Worm (Caenorhabditis elegans) whole organism, young adult: Measurements from ENCODE around the gene npp-9.
"Not testable (repeated sequence)": the region's sequence is repeated elsewhere in the genome, so short reads cannot be mapped to it uniquely, and the experiment has no call there.

Experiments used
- C06A6.2 ChIP-seq: fragments of 200-800 bp; sonication (Bioruptor generic); conservative IDR thresholded peaks from 2 replicates; pipeline ENCODE4 v1.3.6; 2022; ENCODE audit warnings: missing genetic modification characterization, missing compliant biosample characterization
- F23B12.7 ChIP-seq: sonication (generic microtip); optimal IDR thresholded peaks from 2 replicates; lab custom pipeline; 2017; ENCODE audit warnings: missing genetic modification characterization, mild to moderate bottlenecking, missing compliant biosample characterization, antibody characterized with exemption, moderate library complexity; ENCODE audit not compliant: insufficient read depth
- F37B4.10 ChIP-seq: fragments of 200-800 bp; sonication (Bioruptor generic); IDR thresholded peaks from 2 replicates; pipeline ENCODE4 v1.3.6; 2022; ENCODE audit warnings: missing genetic modification characterization, missing compliant biosample characterization
- Y53G8AR.9 ChIP-seq: fragments of 200-800 bp; sonication (Bioruptor generic); conservative IDR thresholded peaks from 2 replicates; pipeline ENCODE4 v1.3.6; 2022; ENCODE audit warnings: missing genetic modification reagents, missing genetic modification characterization, missing compliant biosample characterization
- aptf-2 ChIP-seq: fragments of 200-800 bp; sonication (Bioruptor generic); conservative IDR thresholded peaks from 2 replicates; pipeline ENCODE4 v1.3.6; 2022; ENCODE audit warnings: missing genetic modification reagents, missing genetic modification characterization, missing compliant biosample characterization
- attf-3 ChIP-seq: fragments of 200-800 bp; sonication (Bioruptor generic); conservative IDR thresholded peaks from 2 replicates; pipeline ENCODE4 v1.3.6; 2022; ENCODE audit warnings: missing genetic modification reagents, missing genetic modification characterization, missing compliant biosample characterization
- ceh-40 ChIP-seq: fragments of 200-800 bp; sonication (Bioruptor generic); IDR thresholded peaks from 2 replicates; pipeline ENCODE4 v1.3.6; 2022; ENCODE audit warnings: missing genetic modification characterization, missing compliant biosample characterization
- ceh-79 ChIP-seq: sonication (generic microtip); optimal IDR thresholded peaks from 2 replicates; lab custom pipeline; 2017; ENCODE audit warnings: mild to moderate bottlenecking, missing genetic modification characterization, missing compliant biosample characterization
- die-1 ChIP-seq: sonication (generic microtip); optimal IDR thresholded peaks from 2 replicates; lab custom pipeline; 2016; ENCODE audit warnings: missing genotype, mild to moderate bottlenecking, missing genetic modification characterization, missing compliant biosample characterization
- dox-1 ChIP-seq: fragments of 200-800 bp; sonication (Bioruptor generic); IDR thresholded peaks from 2 replicates; pipeline ENCODE4 v1.3.6; 2022; ENCODE audit warnings: missing genetic modification reagents, missing genetic modification characterization, missing compliant biosample characterization
- dpff-1 ChIP-seq: sonication (generic microtip); optimal IDR thresholded peaks from 2 replicates; lab custom pipeline; 2017; ENCODE audit warnings: mild to moderate bottlenecking, missing genetic modification characterization, missing compliant biosample characterization
- efl-1 ChIP-seq: fragments of 150-350 bp; optimal IDR thresholded peaks from 2 replicates; lab custom pipeline; 2014; ENCODE audit warnings: missing biosample characterization, missing genetic modification reagents, missing genetic modification characterization
- hlh-12 ChIP-seq: sonication (generic microtip); optimal IDR thresholded peaks from 2 replicates; lab custom pipeline; 2016; ENCODE audit warnings: missing genetic modification characterization, missing compliant biosample characterization
- hmg-1.2 ChIP-seq: fragments of 200-800 bp; sonication (Bioruptor generic); IDR thresholded peaks from 2 replicates; pipeline ENCODE4 v1.3.6; 2022; ENCODE audit warnings: missing genetic modification reagents, missing genetic modification characterization, missing compliant biosample characterization
- lin-26 ChIP-seq: fragments of 200-800 bp; sonication (Bioruptor generic); IDR thresholded peaks from 2 replicates; pipeline ENCODE4 v1.3.6; 2022; ENCODE audit warnings: missing genetic modification reagents, missing genetic modification characterization, missing compliant biosample characterization
- lin-40 ChIP-seq: sonication (generic microtip); optimal IDR thresholded peaks from 2 replicates; lab custom pipeline; 2016; ENCODE audit warnings: missing genetic modification characterization, mild to moderate bottlenecking, missing compliant biosample characterization, missing genotype, missing genetic modification reagents
- lir-1 ChIP-seq: fragments of 200-800 bp; sonication (Bioruptor generic); conservative IDR thresholded peaks from 2 replicates; pipeline ENCODE4 v1.3.6; 2022; ENCODE audit warnings: missing genetic modification reagents, missing genetic modification characterization, missing compliant biosample characterization
- nfya-2 ChIP-seq: fragments of 200-800 bp; sonication (Bioruptor generic); IDR thresholded peaks from 2 replicates; pipeline ENCODE4 v1.3.6; 2022; ENCODE audit warnings: missing genetic modification reagents, missing genetic modification characterization, missing compliant biosample characterization
- nhr-179 ChIP-seq: sonication (generic microtip); optimal IDR thresholded peaks from 2 replicates; lab custom pipeline; 2016; ENCODE audit warnings: mild to moderate bottlenecking, missing genetic modification characterization, missing compliant biosample characterization
- nhr-80 ChIP-seq: sonication (generic microtip); optimal IDR thresholded peaks from 2 replicates; lab custom pipeline; 2016; ENCODE audit warnings: missing genetic modification characterization, missing compliant biosample characterization
- nhr-90 ChIP-seq: sonication (generic microtip); optimal IDR thresholded peaks from 2 replicates; lab custom pipeline; 2016; ENCODE audit warnings: missing genotype, mild to moderate bottlenecking, missing genetic modification characterization, missing compliant biosample characterization
- pha-4 ChIP-seq: fragments of 150-350 bp; sonication (generic microtip); optimal IDR thresholded peaks from 2 replicates; lab custom pipeline; 2014; ENCODE audit warnings: missing biosample characterization, missing genetic modification reagents, missing genetic modification characterization
- rpc-1 ChIP-seq, 2 experiments: fragments of 150-350 bp in 1 of 2; sonication (generic microtip) in 1 of 2; optimal IDR thresholded peaks; 2 replicates each; lab custom pipeline; 2014 to 2018; ENCODE audit warnings: missing biosample characterization in 1 of 2, missing genetic modification characterization in 1 of 2, missing genetic modification reagents in 1 of 2, missing genotype in 1 of 2
- snpc-4 ChIP-seq, 5 experiments: fragments of 150-350 bp in 1 of 5; sonication (generic microtip) in 4 of 5; optimal IDR thresholded peaks; 2 replicates each; lab custom pipeline; 2014 to 2018; ENCODE audit warnings: missing genetic modification characterization in 5 of 5, missing biosample characterization in 3 of 5, antibody characterized with exemption in 2 of 5, mild to moderate bottlenecking in 2 of 5, missing compliant biosample characterization in 2 of 5, missing genotype in 2 of 5, moderate library complexity in 2 of 5, missing genetic modification reagents in 1 of 5
- tlf-1 ChIP-seq: fragments of 200-800 bp; sonication (Bioruptor generic); optimal IDR thresholded peaks from 2 replicates; lab custom pipeline; 2018; ENCODE audit warnings: mild to moderate bottlenecking, missing genetic modification characterization, missing compliant biosample characterization
- unc-130 ChIP-seq: sonication (generic microtip); optimal IDR thresholded peaks from 2 replicates; lab custom pipeline; 2016; ENCODE audit warnings: missing genetic modification reagents, missing genetic modification characterization, missing compliant biosample characterization
- zfh-2 ChIP-seq: fragments of 200-800 bp; sonication (Bioruptor generic); conservative IDR thresholded peaks from 2 replicates; pipeline ENCODE4 v1.3.6; 2022; ENCODE audit warnings: missing genetic modification reagents, missing genetic modification characterization, missing compliant biosample characterization
- zim-3 ChIP-seq: sonication (generic microtip); optimal IDR thresholded peaks from 2 replicates; lab custom pipeline; 2017; ENCODE audit warnings: mild to moderate bottlenecking, missing genetic modification characterization, moderate library complexity, missing compliant biosample characterization
- ztf-22 ChIP-seq: fragments of 200-800 bp; sonication (Bioruptor generic); optimal IDR thresholded peaks from 2 replicates; lab custom pipeline; 2018; ENCODE audit warnings: mild to moderate bottlenecking, missing genetic modification characterization, moderate library complexity, missing compliant biosample characterization
- ztf-28 ChIP-seq: fragments of 200-800 bp; sonication (Bioruptor generic); IDR thresholded peaks from 2 replicates; pipeline ENCODE4 v1.3.6; 2022; ENCODE audit warnings: missing genetic modification reagents, missing genetic modification characterization, missing compliant biosample characterization

npp-9 gene

ce11 chrIII:3404354-3404913 lies at the start of gene npp-9, which contains the start of gene F59A2.5 (continued):
- TF ChIP-seq F23B12.7 (tag; lab: Kevin White, UChicago) (peak; percentile 14), hlh-12 (tag; lab: Kevin White, UChicago) (no peak), dox-1 (GFP tag; lab: Robert Waterston, UW) (no peak), nhr-179 (no peak), aptf-2 (GFP tag; lab: Robert Waterston, UW) (no peak), die-1 (no peak)

ce11 chrIII:3454045-3454444 lies 49.8 kb upstream of the npp-9 start, which contains the start of gene C34C12.1:
C34C12.1 (plus strand) TSS chrIII:3454345.
- not testable (repeated sequence) for TF ChIP-seq efl-1 (GFP tag; lab: Kevin White, UChicago); snpc-4 (GFP tag; optimal IDR thresholded peaks at IDR 0.05; lab: Kevin White, UChicago); snpc-4 (tag; optimal IDR thresholded peaks at IDR 0.05; lab: Kevin White, UChicago); dpff-1 (tag; lab: Kevin White, UChicago)

ce11 chrIII:3453486-3453885 lies 49.2 kb upstream of the npp-9 start, which contains the start of gene C34C12.2:
C34C12.2 (plus strand) TSS chrIII:3453786.
- TF ChIP-seq hmg-1.2 (GFP tag; lab: Robert Waterston, UW); nhr-90 (tag; lab: Kevin White, UChicago); ztf-28 (GFP tag; lab: Robert Waterston, UW): not testable (repeated sequence)

ce11 chrIII:3452563-3453210 lies 48.4 kb upstream of the npp-9 start, which contains the start of the genes K01A11.3 and C34C12.12:
K01A11.3 (minus strand) TSS chrIII:3452613.
C34C12.12 (plus strand) TSS chrIII:3453194.
- TF ChIP-seq F37B4.10 (GFP tag; lab: Robert Waterston, UW) (0 out of 2 replicates have a peak, but pooled peaks have one; percentile 27), zfh-2 (GFP tag; lab: Robert Waterston, UW) (0 out of 2 replicates have a peak, but pooled peaks have one; percentile 21), C06A6.2 (no peak)
- TF ChIP-seq, all 124 proteins: peak for 2

ce11 chrIII:3444139-3444538 lies 39.9 kb upstream of the npp-9 start, which contains the start of gene spe-41:
spe-41 (minus strand) TSS chrIII:3444210.
- TF ChIP-seq ztf-22 (GFP tag; lab: Kevin White, UChicago): no peak
- no peak for TF ChIP-seq nhr-80 (tag; lab: Kevin White, UChicago)
- no peak for TF ChIP-seq ceh-40 (GFP tag; lab: Robert Waterston, UW)
- TF ChIP-seq tlf-1 (GFP tag; lab: Kevin White, UChicago): no peak
- no peak for TF ChIP-seq nfya-2 (GFP tag; lab: Robert Waterston, UW)
- no peak for TF ChIP-seq pha-4 (tag; lab: Kevin White, UChicago)
- TF ChIP-seq lin-26 (GFP tag; lab: Robert Waterston, UW): no peak
- no peak for TF ChIP-seq lin-40 (tag; lab: Kevin White, UChicago)
- TF ChIP-seq unc-130 (GFP tag; lab: Kevin White, UChicago): no peak
- no peak for TF ChIP-seq attf-3 (GFP tag; lab: Robert Waterston, UW)
- TF ChIP-seq zim-3: no peak
- TF ChIP-seq ceh-79: no peak
- no peak for TF ChIP-seq lir-1 (GFP tag; lab: Robert Waterston, UW)
- no peak for TF ChIP-seq rpc-1 (optimal IDR thresholded peaks at IDR 0.05; lab: Kevin White, UChicago)
- no peak for TF ChIP-seq rpc-1 (tag; optimal IDR thresholded peaks at IDR 0.05; lab: Kevin White, UChicago)
- TF ChIP-seq Y53G8AR.9 (GFP tag; lab: Robert Waterston, UW): no peak
- no peak for TF ChIP-seq C06A6.2
- no peak for TF ChIP-seq zfh-2 (GFP tag; lab: Robert Waterston, UW)
